Fruit fly (Drosophila melanogaster): Measurements from ENCODE around the gene Trmt112.
A peak's percentile ranks its signal among the peaks of the same experiment; 100 is the strongest.

Trmt112 gene

DNA sequence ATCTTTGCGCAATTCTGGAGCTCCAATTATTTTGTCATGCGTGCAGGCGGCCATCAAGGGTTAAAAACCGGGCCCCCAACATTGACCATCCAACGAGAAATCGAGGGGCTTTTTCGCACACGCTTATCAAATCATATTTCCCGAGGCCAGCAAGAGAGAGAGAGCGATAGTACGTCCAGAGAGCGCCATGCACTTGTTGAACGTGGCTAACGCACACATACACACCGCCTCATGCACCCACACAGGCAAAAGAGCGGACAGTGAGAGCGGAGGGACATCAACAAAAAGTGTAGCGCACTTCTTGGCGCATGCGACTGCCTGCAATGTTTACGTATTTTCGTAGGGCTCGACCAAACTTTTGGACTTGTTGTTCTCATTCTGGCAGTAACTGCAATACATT lies 30.2 kb downstream of the Trmt112 start (continued):
- TF ChIP-seq Doc3 (GFP tag; IDR thresholded peaks at IDR 0.05; ENCODE audit: partially characterized antibody) (no peak), CG13894 (tag; optimal IDR thresholded peaks at IDR 0.05) (peak; percentile 29)

- TF ChIP-seq pb (GFP tag; optimal IDR thresholded peaks at IDR 0.05) (no peak), yki (optimal IDR thresholded peaks at IDR 0.05) (no peak), CG6765 (GFP tag; optimal IDR thresholded peaks at IDR 0.05) (peak; percentile 13), CG33557 (GFP tag; optimal IDR thresholded peaks at IDR 0.05) (no peak), scrt (GFP tag; optimal IDR thresholded peaks at IDR 0.05) (peak; percentile 62), CG13894 (tag; optimal IDR thresholded peaks at IDR 0.05) (peak; percentile 25), CG10321 (GFP tag; IDR thresholded peaks at IDR 0.05) (no peak), CG10366 (GFP tag; IDR thresholded peaks at IDR 0.05) (peak; percentile 33; the same call in 1 of the 2 replicates), CG15514 (GFP tag; optimal IDR thresholded peaks at IDR 0.05) (peak; percentile 97), CG33213 (GFP tag; optimal IDR thresholded peaks at IDR 0.05) (no peak), sna (GFP tag; IDR thresholded peaks at IDR 0.05; ENCODE audit: partially characterized antibody) (no peak), danr (GFP tag; IDR thresholded peaks at IDR 0.05) (no peak), B-H2 (GFP tag; optimal IDR thresholded peaks at IDR 0.05) (no peak), Lhr (GFP tag; optimal IDR thresholded peaks at IDR 0.05) (no peak), ham (GFP tag; IDR thresholded peaks at IDR 0.05) (no peak), onecut (GFP tag; IDR thresholded peaks at IDR 0.05) (peak; percentile 97), vvl (GFP tag; IDR thresholded peaks at IDR 0.05) (no peak), fd102C (GFP tag; optimal IDR thresholded peaks at IDR 0.05) (no peak), Rfx (GFP tag; IDR thresholded peaks at IDR 0.05) (peak; percentile 28; the same call in 1 of the 2 replicates), Trl (optimal IDR thresholded peaks at IDR 0.05) (peak in 1 of 2 experiments; percentile 27), Trl (GFP tag; optimal IDR thresholded peaks at IDR 0.05) (no peak), peb (GFP tag; IDR thresholded peaks at IDR 0.05) (no peak), repo (GFP tag; optimal IDR thresholded peaks at IDR 0.05) (no peak), chif (GFP tag; optimal IDR thresholded peaks at IDR 0.05) (no peak), CG10543 (GFP tag; optimal IDR thresholded peaks at IDR 0.05) (no peak), jing (GFP tag; optimal IDR thresholded peaks at IDR 0.05) (no peak), seq (GFP tag; IDR thresholded peaks at IDR 0.05) (no peak), CG32532 (GFP tag; IDR thresholded peaks at IDR 0.05) (no peak), fd64A (GFP tag; optimal IDR thresholded peaks at IDR 0.05) (no peak), odd (GFP tag; optimal IDR thresholded peaks at IDR 0.05) (no peak), abd-A (tag; optimal IDR thresholded peaks at IDR 0.05) (peak; percentile 55), lmd (GFP tag; IDR thresholded peaks at IDR 0.05) (no peak), cg (GFP tag; optimal IDR thresholded peaks at IDR 0.05) (no peak), CG17912 (GFP tag; optimal IDR thresholded peaks at IDR 0.05) (no peak), row (GFP tag; IDR thresholded peaks at IDR 0.05) (peak; percentile 38; the same call in 1 of the 3 replicates), Med (GFP tag) (peak; percentile 57), Mad (GFP tag; optimal IDR thresholded peaks at IDR 0.05) (no peak), Deaf1 (tag; optimal IDR thresholded peaks at IDR 0.05) (peak; percentile 13), CG18599 (GFP tag; optimal IDR thresholded peaks at IDR 0.05) (peak; percentile 3)
These were observed 31.0 kb downstream of the Trmt112 start for dm6 chr3L:21185622-21186021.
